Worm (Caenorhabditis elegans) whole organism, midembryonic: ENCODE measurements around the gene C05E11.6.

Experiments
- T22C8.4 ChIP-seq: fragments of 200-800 bp; sonication (Bioruptor generic); IDR thresholded peaks from 2 replicates; pipeline ENCODE4 v1.3.6; 2022; ENCODE audit warnings: missing genetic modification characterization, missing compliant biosample characterization
- flt-1 ChIP-seq: fragments of 200-800 bp; sonication (Bioruptor generic); IDR thresholded peaks from 2 replicates; pipeline ENCODE4 v1.3.6; 2022; ENCODE audit warnings: missing genetic modification characterization, missing compliant biosample characterization
- klf-2 ChIP-seq: fragments of 200-800 bp; sonication (Bioruptor generic); conservative IDR thresholded peaks from 2 replicates; pipeline ENCODE4 v1.3.6; 2022; ENCODE audit warnings: missing genetic modification reagents, missing genetic modification characterization, missing compliant biosample characterization
- med-1 ChIP-seq: sonication (generic microtip); optimal IDR thresholded peaks from 2 replicates; lab custom pipeline; 2017; ENCODE audit warnings: missing genetic modification characterization, mild to moderate bottlenecking, missing compliant biosample characterization, antibody characterized with exemption, missing genetic modification reagents; ENCODE audit not compliant: insufficient read depth
- tab-1 ChIP-seq: fragments of 200-800 bp; sonication (Bioruptor generic); IDR thresholded peaks from 2 replicates; pipeline ENCODE4 v1.3.6; 2022; ENCODE audit warnings: missing genetic modification characterization, missing compliant biosample characterization
- ztf-23 ChIP-seq: fragments of 200-800 bp; sonication (Bioruptor generic); IDR thresholded peaks from 2 replicates; pipeline ENCODE4 v1.3.6; 2022; ENCODE audit warnings: missing genetic modification reagents, missing genetic modification characterization, missing compliant biosample characterization
- ztf-29 ChIP-seq: fragments of 200-800 bp; sonication (Bioruptor generic); IDR thresholded peaks from 2 replicates; pipeline ENCODE4 v1.3.6; 2022; ENCODE audit warnings: missing genetic modification reagents, missing genetic modification characterization, missing compliant biosample characterization

- no peak for TF ChIP-seq ztf-23 (GFP tag; lab: Robert Waterston, UW)
- TF ChIP-seq T22C8.4 (GFP tag; lab: Robert Waterston, UW) = no peak
- TF ChIP-seq med-1 (GFP tag; lab: Kevin White, UChicago) = no peak
- no peak for TF ChIP-seq flt-1 (GFP tag; lab: Robert Waterston, UW)
- TF ChIP-seq tab-1 (GFP tag; lab: Robert Waterston, UW) = no peak
- no peak for TF ChIP-seq ztf-29 (GFP tag; lab: Robert Waterston, UW)
- TF ChIP-seq klf-2 = no peak
Observed at ce11 chrX:4586617-4587016, 24.7 kb downstream of the C05E11.6 start, which contains the start of gene C05E11.2.
